Worm (Caenorhabditis elegans) whole organism, young adult: Measurements from ENCODE around the gene Y97E10AR.3.
A peak's percentile ranks its signal among the peaks of the same experiment; 100 is the strongest.

Experiments used
- B0019.2 ChIP-seq: fragments of 200-800 bp; sonication (Bioruptor generic); conservative IDR thresholded peaks from 2 replicates; pipeline ENCODE4 v1.3.6; 2022; ENCODE audit warnings: missing genetic modification reagents, missing genetic modification characterization, missing compliant biosample characterization
- B0336.3 ChIP-seq: fragments of 200-800 bp; sonication (Bioruptor generic); IDR thresholded peaks from 2 replicates; pipeline ENCODE4 v1.3.6; 2022; ENCODE audit warnings: missing genetic modification characterization, missing compliant biosample characterization
- F10E7.11 ChIP-seq: sonication (generic microtip); optimal IDR thresholded peaks from 2 replicates; lab custom pipeline; 2017; ENCODE audit warnings: mild to moderate bottlenecking, missing genetic modification characterization, moderate library complexity, missing compliant biosample characterization
- F22D6.2 ChIP-seq: sonication (generic microtip); optimal IDR thresholded peaks from 2 replicates; lab custom pipeline; 2016; ENCODE audit warnings: mild to moderate bottlenecking, missing genetic modification characterization, missing compliant biosample characterization
- F39B2.1 ChIP-seq: fragments of 200-800 bp; sonication (Bioruptor generic); IDR thresholded peaks from 2 replicates; pipeline ENCODE4 v1.3.6; 2022; ENCODE audit warnings: missing genetic modification reagents, missing genetic modification characterization, missing compliant biosample characterization
- K11D2.4 ChIP-seq: fragments of 200-800 bp; sonication (Bioruptor generic); IDR thresholded peaks from 2 replicates; pipeline ENCODE4 v1.3.6; 2022; ENCODE audit warnings: missing genetic modification reagents, missing genetic modification characterization, missing compliant biosample characterization
- T26A5.8 ChIP-seq: sonication (generic microtip); optimal IDR thresholded peaks from 2 replicates; lab custom pipeline; 2016; ENCODE audit warnings: missing genetic modification characterization, missing compliant biosample characterization
- Y53G8AR.9 ChIP-seq: fragments of 200-800 bp; sonication (Bioruptor generic); conservative IDR thresholded peaks from 2 replicates; pipeline ENCODE4 v1.3.6; 2022; ENCODE audit warnings: missing genetic modification reagents, missing genetic modification characterization, missing compliant biosample characterization
- Y56A3A.18 ChIP-seq: fragments of 200-800 bp; sonication (Bioruptor generic); IDR thresholded peaks from 2 replicates; pipeline ENCODE4 v1.3.6; 2022; ENCODE audit warnings: missing genetic modification reagents, missing genetic modification characterization, missing compliant biosample characterization
- Y95B8A.8 ChIP-seq: fragments of 200-800 bp; sonication (Bioruptor generic); IDR thresholded peaks from 2 replicates; pipeline ENCODE4 v1.3.6; 2022; ENCODE audit warnings: missing genetic modification reagents, missing genetic modification characterization, missing compliant biosample characterization
- aptf-2 ChIP-seq: fragments of 200-800 bp; sonication (Bioruptor generic); conservative IDR thresholded peaks from 2 replicates; pipeline ENCODE4 v1.3.6; 2022; ENCODE audit warnings: missing genetic modification reagents, missing genetic modification characterization, missing compliant biosample characterization
- attf-5 ChIP-seq: fragments of 200-800 bp; sonication (Bioruptor generic); optimal IDR thresholded peaks from 2 replicates; lab custom pipeline; 2018; ENCODE audit warnings: mild to moderate bottlenecking, missing genetic modification characterization, missing compliant biosample characterization
- attf-6 ChIP-seq: fragments of 200-800 bp; sonication (Bioruptor generic); IDR thresholded peaks from 2 replicates; pipeline ENCODE4 v1.3.6; 2022; ENCODE audit warnings: missing genetic modification reagents, missing genetic modification characterization, missing compliant biosample characterization
- chd-7 ChIP-seq: sonication (generic microtip); optimal IDR thresholded peaks from 2 replicates; lab custom pipeline; 2016; ENCODE audit warnings: mild to moderate bottlenecking, missing genetic modification characterization, moderate library complexity, missing compliant biosample characterization
- dpff-1 ChIP-seq: sonication (generic microtip); optimal IDR thresholded peaks from 2 replicates; lab custom pipeline; 2017; ENCODE audit warnings: mild to moderate bottlenecking, missing genetic modification characterization, missing compliant biosample characterization
- egrh-3 ChIP-seq: fragments of 200-800 bp; sonication (Bioruptor generic); IDR thresholded peaks from 2 replicates; pipeline ENCODE4 v1.3.6; 2022; ENCODE audit warnings: missing genetic modification reagents, missing genetic modification characterization, missing compliant biosample characterization
- ekl-4 ChIP-seq: fragments of 200-800 bp; sonication (Bioruptor generic); IDR thresholded peaks from 2 replicates; pipeline ENCODE4 v1.3.6; 2022; ENCODE audit warnings: missing genetic modification reagents, missing genetic modification characterization, missing compliant biosample characterization
- gei-17 ChIP-seq: fragments of 200-800 bp; sonication (Bioruptor generic); optimal IDR thresholded peaks from 2 replicates; lab custom pipeline; 2018; ENCODE audit warnings: mild to moderate bottlenecking, missing genetic modification characterization, missing compliant biosample characterization
- hlh-12 ChIP-seq: sonication (generic microtip); optimal IDR thresholded peaks from 2 replicates; lab custom pipeline; 2016; ENCODE audit warnings: missing genetic modification characterization, missing compliant biosample characterization
- hlh-26 ChIP-seq: fragments of 200-800 bp; sonication (Bioruptor generic); conservative IDR thresholded peaks from 2 replicates; pipeline ENCODE4 v1.3.6; 2022; ENCODE audit warnings: missing genetic modification reagents, missing genetic modification characterization, missing compliant biosample characterization
- hsf-1 ChIP-seq: fragments of 200-800 bp; sonication (Bioruptor generic); IDR thresholded peaks from 2 replicates; pipeline ENCODE4 v1.3.6; 2022; ENCODE audit warnings: missing genetic modification reagents, missing genetic modification characterization, missing compliant biosample characterization
- lin-40 ChIP-seq: sonication (generic microtip); optimal IDR thresholded peaks from 2 replicates; lab custom pipeline; 2016; ENCODE audit warnings: missing genetic modification characterization, mild to moderate bottlenecking, missing compliant biosample characterization, missing genotype, missing genetic modification reagents
- lsl-1 ChIP-seq: fragments of 200-800 bp; sonication (Bioruptor generic); optimal IDR thresholded peaks from 2 replicates; lab custom pipeline; 2018; ENCODE audit warnings: mild to moderate bottlenecking, missing genetic modification characterization, moderate library complexity, missing compliant biosample characterization
- madf-3 ChIP-seq: fragments of 200-800 bp; sonication (Bioruptor generic); IDR thresholded peaks from 2 replicates; pipeline ENCODE4 v1.3.6; 2022; ENCODE audit warnings: missing genetic modification reagents, missing genetic modification characterization, missing compliant biosample characterization
- madf-6 ChIP-seq: fragments of 200-800 bp; sonication (Bioruptor generic); IDR thresholded peaks from 2 replicates; pipeline ENCODE4 v1.3.6; 2022; ENCODE audit warnings: missing genetic modification reagents, missing genetic modification characterization, missing compliant biosample characterization
- mel-28 ChIP-seq: sonication (generic microtip); optimal IDR thresholded peaks from 2 replicates; lab custom pipeline; 2016; ENCODE audit warnings: borderline replicate concordance, mild to moderate bottlenecking, missing genetic modification characterization, missing compliant biosample characterization
- mes-4 ChIP-seq: sonication (generic microtip); optimal IDR thresholded peaks from 2 replicates; lab custom pipeline; 2016; ENCODE audit warnings: missing genotype, missing genetic modification characterization, missing compliant biosample characterization
- nfya-2 ChIP-seq: fragments of 200-800 bp; sonication (Bioruptor generic); IDR thresholded peaks from 2 replicates; pipeline ENCODE4 v1.3.6; 2022; ENCODE audit warnings: missing genetic modification reagents, missing genetic modification characterization, missing compliant biosample characterization
- nhr-179 ChIP-seq: sonication (generic microtip); optimal IDR thresholded peaks from 2 replicates; lab custom pipeline; 2016; ENCODE audit warnings: mild to moderate bottlenecking, missing genetic modification characterization, missing compliant biosample characterization
- nhr-80 ChIP-seq: sonication (generic microtip); optimal IDR thresholded peaks from 2 replicates; lab custom pipeline; 2016; ENCODE audit warnings: missing genetic modification characterization, missing compliant biosample characterization
- nhr-90 ChIP-seq: sonication (generic microtip); optimal IDR thresholded peaks from 2 replicates; lab custom pipeline; 2016; ENCODE audit warnings: missing genotype, mild to moderate bottlenecking, missing genetic modification characterization, missing compliant biosample characterization
- rcor-1 ChIP-seq: fragments of 200-800 bp; sonication (Bioruptor generic); IDR thresholded peaks from 2 replicates; pipeline ENCODE4 v1.3.6; 2022; ENCODE audit warnings: missing genetic modification reagents, missing genetic modification characterization, missing compliant biosample characterization
- sdz-38 ChIP-seq: sonication (generic microtip); optimal IDR thresholded peaks from 2 replicates; lab custom pipeline; 2016; ENCODE audit warnings: missing genotype, missing genetic modification characterization, missing compliant biosample characterization
- snpc-1.3 ChIP-seq: sonication (generic microtip); optimal IDR thresholded peaks from 2 replicates; lab custom pipeline; 2017; ENCODE audit warnings: missing genetic modification characterization, mild to moderate bottlenecking, missing compliant biosample characterization, antibody characterized with exemption, moderate library complexity, missing genotype, missing genetic modification reagents; ENCODE audit not compliant: insufficient read depth
- snpc-3.4 ChIP-seq: sonication (generic microtip); optimal IDR thresholded peaks from 2 replicates; lab custom pipeline; 2017; ENCODE audit warnings: missing genetic modification characterization, mild to moderate bottlenecking, missing compliant biosample characterization, antibody characterized with exemption, moderate library complexity, missing genotype, missing genetic modification reagents
- sptf-2 ChIP-seq: fragments of 200-800 bp; sonication (Bioruptor generic); optimal IDR thresholded peaks from 2 replicates; lab custom pipeline; 2018; ENCODE audit warnings: mild to moderate bottlenecking, missing genetic modification characterization, missing compliant biosample characterization
- unc-130 ChIP-seq: sonication (generic microtip); optimal IDR thresholded peaks from 2 replicates; lab custom pipeline; 2016; ENCODE audit warnings: missing genetic modification reagents, missing genetic modification characterization, missing compliant biosample characterization
- unc-62 ChIP-seq: fragments of 150-350 bp; optimal IDR thresholded peaks from 2 replicates; lab custom pipeline; 2014; ENCODE audit warnings: missing biosample characterization, missing genetic modification reagents, missing genetic modification characterization
- zfh-2 ChIP-seq: fragments of 200-800 bp; sonication (Bioruptor generic); conservative IDR thresholded peaks from 2 replicates; pipeline ENCODE4 v1.3.6; 2022; ENCODE audit warnings: missing genetic modification reagents, missing genetic modification characterization, missing compliant biosample characterization
- ztf-22 ChIP-seq: fragments of 200-800 bp; sonication (Bioruptor generic); optimal IDR thresholded peaks from 2 replicates; lab custom pipeline; 2018; ENCODE audit warnings: mild to moderate bottlenecking, missing genetic modification characterization, moderate library complexity, missing compliant biosample characterization
- ztf-25 ChIP-seq: fragments of 200-800 bp; sonication (Bioruptor generic); IDR thresholded peaks from 2 replicates; pipeline ENCODE4 v1.3.6; 2022; ENCODE audit warnings: missing genetic modification reagents, missing genetic modification characterization, missing compliant biosample characterization
- ztf-26 ChIP-seq: sonication (generic microtip); optimal IDR thresholded peaks from 2 replicates; lab custom pipeline; 2017; ENCODE audit warnings: missing genetic modification characterization, missing compliant biosample characterization
- ztf-28 ChIP-seq: fragments of 200-800 bp; sonication (Bioruptor generic); IDR thresholded peaks from 2 replicates; pipeline ENCODE4 v1.3.6; 2022; ENCODE audit warnings: missing genetic modification reagents, missing genetic modification characterization, missing compliant biosample characterization
- ztf-3 ChIP-seq: fragments of 200-800 bp; sonication (Bioruptor generic); optimal IDR thresholded peaks from 2 replicates; lab custom pipeline; 2018; ENCODE audit warnings: mild to moderate bottlenecking, missing genetic modification characterization, missing compliant biosample characterization

Gene Y97E10AR.3

ce11 chrV:8007460-8008292 lies at the start of gene Y97E10AR.3:
Gene Y97E10AR.3, minus strand, starts transcription at chrV:8007510.
- TF ChIP-seq nhr-80 (tag; lab: Kevin White, UChicago) (peak; percentile 3), B0336.3 (0 out of 2 replicates have a peak, but pooled peaks have one; percentile 40), attf-5 (GFP tag; lab: Kevin White, UChicago) (no peak), mel-28 (tag; lab: Kevin White, UChicago) (no peak), hsf-1 (GFP tag; lab: Robert Waterston, UW) (0 out of 2 replicates have a peak, but pooled peaks have one; percentile 8), ztf-25 (GFP tag; lab: Robert Waterston, UW) (0 out of 2 replicates have a peak, but pooled peaks have one; percentile 20), Y53G8AR.9 (GFP tag; lab: Robert Waterston, UW) (no peak), snpc-3.4 (tag; lab: Kevin White, UChicago) (peak; percentile 6), madf-6 (GFP tag; lab: Robert Waterston, UW) (no peak), snpc-1.3 (tag; lab: Kevin White, UChicago) (no peak), sdz-38 (tag; lab: Kevin White, UChicago) (no peak), hlh-26 (GFP tag; lab: Robert Waterston, UW) (no peak), ekl-4 (no peak)

- TF ChIP-seq Y95B8A.8 (GFP tag; lab: Robert Waterston, UW) (no peak), hlh-12 (no peak), mes-4 (no peak), ztf-26 (tag; lab: Kevin White, UChicago) (no peak), rcor-1 (no peak), egrh-3 (GFP tag; lab: Robert Waterston, UW) (no peak), aptf-2 (GFP tag; lab: Robert Waterston, UW) (no peak), ztf-25 (GFP tag; lab: Robert Waterston, UW) (no peak), T26A5.8 (tag; lab: Kevin White, UChicago) (no peak), ekl-4 (no peak), B0019.2 (GFP tag; lab: Robert Waterston, UW) (no peak), dpff-1 (tag; lab: Kevin White, UChicago) (no peak), B0336.3 (no peak), nhr-90 (no peak), F22D6.2 (tag; lab: Kevin White, UChicago) (no peak), chd-7 (no peak), sptf-2 (no peak)
Measured at ce11 chrV:8055170-8055569, 47.9 kb upstream of the Y97E10AR.3 start.

- no peak for TF ChIP-seq madf-3 (GFP tag; lab: Robert Waterston, UW)
- TF ChIP-seq unc-130 (GFP tag; lab: Kevin White, UChicago), result no peak
- no peak for TF ChIP-seq hlh-12
Measured at ce11 chrV:8054130-8054529, 46.8 kb upstream of the Y97E10AR.3 start, which contains the start of gene ZC513.2. Gene ZC513.2, plus strand, starts transcription at chrV:8054430.

- TF ChIP-seq K11D2.4 (no peak), ztf-22 (GFP tag; lab: Kevin White, UChicago) (no peak), nhr-179 (tag; lab: Kevin White, UChicago) (no peak), unc-62 (no peak), lin-40 (tag; lab: Kevin White, UChicago) (no peak), sptf-2 (no peak), F39B2.1 (GFP tag; lab: Robert Waterston, UW) (no peak), madf-6 (GFP tag; lab: Robert Waterston, UW) (no peak), ztf-3 (GFP tag; lab: Kevin White, UChicago) (no peak), lsl-1 (no peak), F10E7.11 (tag; lab: Kevin White, UChicago) (no peak), hsf-1 (GFP tag; lab: Robert Waterston, UW) (no peak), Y56A3A.18 (no peak), gei-17 (GFP tag; lab: Kevin White, UChicago) (no peak), attf-6 (no peak), nfya-2 (GFP tag; lab: Robert Waterston, UW) (no peak), zfh-2 (GFP tag; lab: Robert Waterston, UW) (no peak), ztf-28 (GFP tag; lab: Robert Waterston, UW) (no peak)
Measured at ce11 chrV:8051851-8052250, 44.5 kb upstream of the Y97E10AR.3 start, which contains the start of gene sth-1. Gene sth-1, plus strand, starts transcription at chrV:8052151.
